Fruit fly (Drosophila melanogaster) whole organism, larva: ENCODE measurements around the gene CG14015.

Experiments used
- noc ChIP-seq: fragments of 200-800 bp; sonication (Bioruptor generic); optimal IDR thresholded peaks from 3 replicates; lab custom pipeline; 2019; ENCODE audit warnings: missing biosample characterization, mild to moderate bottlenecking, missing genetic modification characterization, moderate library complexity

Gene CG14015

DNA sequence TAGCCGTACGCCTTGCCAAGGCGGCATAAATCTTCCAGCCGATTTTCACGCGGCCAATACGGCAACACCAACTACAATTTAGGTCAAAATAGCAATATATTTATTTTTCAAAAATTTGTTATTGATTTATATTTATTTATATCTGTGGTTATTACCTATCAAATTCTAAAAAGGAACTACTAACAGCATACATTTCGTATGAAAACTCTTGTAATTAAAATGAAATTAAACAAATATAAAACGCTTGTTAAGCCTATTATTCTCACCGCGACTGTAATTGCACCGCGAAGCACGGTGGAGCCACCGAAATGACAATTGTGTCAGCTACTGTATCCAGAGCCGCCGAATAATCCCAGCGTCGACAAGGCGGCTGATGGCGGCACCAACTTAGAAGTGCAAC is 39.5 kb downstream of the CG14015 start:
- TF ChIP-seq noc = no peak

DNA sequence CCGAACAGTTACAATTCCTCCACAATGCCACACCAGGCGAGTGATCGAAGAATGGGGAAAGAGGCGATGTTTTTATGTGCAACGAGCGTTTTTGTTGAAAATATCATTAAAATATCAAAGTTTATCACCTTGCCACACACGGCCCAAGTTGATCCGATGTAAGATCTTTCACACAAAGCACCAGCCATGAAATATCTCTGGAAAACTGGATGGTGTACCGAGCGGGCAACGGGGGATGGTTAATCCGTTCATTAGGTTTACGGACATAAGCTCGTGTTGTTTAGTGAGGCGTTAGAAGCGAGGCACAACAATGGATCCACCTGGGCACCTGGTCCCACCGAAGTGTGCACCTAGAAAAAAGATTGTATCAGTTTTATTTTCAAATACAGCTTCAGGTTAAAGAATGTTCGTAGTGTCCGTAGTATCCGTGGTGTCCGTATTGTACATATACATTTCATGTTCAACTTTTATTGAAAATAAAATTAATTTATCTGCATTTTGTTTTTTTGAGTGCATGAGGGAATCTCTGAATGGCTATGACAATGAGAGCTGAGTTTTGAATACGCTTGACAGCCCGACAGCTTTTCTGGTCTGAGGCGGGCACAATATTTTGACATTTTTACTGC is 42.4 kb downstream of the CG14015 start:
- no peak for TF ChIP-seq noc

DNA sequence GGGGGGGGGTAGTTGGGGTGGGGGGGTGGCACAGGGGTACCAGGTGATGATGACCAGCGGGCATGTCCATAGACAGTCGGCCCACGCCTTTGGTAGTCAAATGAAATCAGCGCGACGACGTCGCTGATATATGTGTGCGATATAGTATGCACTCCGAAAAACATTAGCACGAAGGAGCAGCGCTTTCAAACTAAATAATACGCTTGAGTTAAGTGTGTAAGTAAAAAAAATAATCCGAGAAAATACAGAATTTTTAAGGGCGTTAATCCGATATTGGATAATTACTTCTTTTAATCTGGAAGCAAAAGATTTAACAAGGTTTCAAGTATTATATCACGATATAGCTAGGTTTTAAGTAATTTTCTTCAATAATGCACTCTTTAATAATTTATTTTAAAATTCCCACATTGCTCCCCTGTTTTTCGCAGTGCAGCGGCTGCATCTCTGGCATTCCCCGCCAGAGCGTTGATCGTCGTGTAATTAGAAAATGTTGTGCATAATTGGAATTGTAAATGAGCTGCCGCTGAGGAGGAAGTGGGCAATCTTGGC is 44.1 kb downstream of the CG14015 start:
- no peak for TF ChIP-seq noc

DNA sequence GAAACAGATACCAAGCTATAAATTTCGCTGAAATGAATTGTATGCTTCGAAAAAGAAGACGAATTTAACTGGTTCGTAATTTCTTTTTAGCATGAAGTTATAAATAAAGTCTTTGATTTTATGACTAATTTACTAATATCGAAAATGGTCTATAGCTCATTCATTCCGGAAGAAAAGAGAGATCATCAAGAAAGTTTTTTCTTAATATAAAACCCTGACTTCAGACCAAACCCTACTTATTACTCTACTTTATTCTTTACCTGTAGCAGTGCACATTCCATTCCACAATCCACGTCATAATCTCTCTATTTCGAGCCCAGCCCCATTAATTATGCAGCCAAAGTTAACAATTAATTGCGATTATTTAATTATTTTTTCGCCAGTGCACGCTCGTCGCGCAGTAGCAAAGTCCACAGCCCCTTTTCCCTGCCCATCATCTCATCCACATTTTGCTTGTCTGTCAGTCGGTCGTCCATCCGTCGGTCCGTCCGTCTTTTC is 45.0 kb downstream of the CG14015 start:
- no peak for TF ChIP-seq noc

DNA sequence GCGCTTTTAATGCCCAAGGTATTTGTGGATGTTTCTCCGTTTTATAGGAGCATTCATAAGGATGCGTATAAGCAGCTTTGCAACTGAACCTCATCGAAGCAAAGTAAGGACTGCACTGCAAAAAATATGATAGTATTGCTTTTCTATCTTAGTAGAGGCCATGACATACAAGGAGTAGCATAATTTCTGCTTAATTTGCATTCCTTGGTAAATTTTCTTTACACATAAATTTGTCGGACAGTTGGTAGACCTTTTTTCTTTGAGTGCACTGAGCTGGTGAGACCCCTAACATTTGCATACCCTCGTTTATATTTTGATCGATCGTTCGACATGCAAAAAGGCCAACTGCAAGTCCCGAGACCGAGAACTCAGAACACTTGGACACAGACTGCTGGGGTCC is 46.1 kb downstream of the CG14015 start:
- no peak for TF ChIP-seq noc

DNA sequence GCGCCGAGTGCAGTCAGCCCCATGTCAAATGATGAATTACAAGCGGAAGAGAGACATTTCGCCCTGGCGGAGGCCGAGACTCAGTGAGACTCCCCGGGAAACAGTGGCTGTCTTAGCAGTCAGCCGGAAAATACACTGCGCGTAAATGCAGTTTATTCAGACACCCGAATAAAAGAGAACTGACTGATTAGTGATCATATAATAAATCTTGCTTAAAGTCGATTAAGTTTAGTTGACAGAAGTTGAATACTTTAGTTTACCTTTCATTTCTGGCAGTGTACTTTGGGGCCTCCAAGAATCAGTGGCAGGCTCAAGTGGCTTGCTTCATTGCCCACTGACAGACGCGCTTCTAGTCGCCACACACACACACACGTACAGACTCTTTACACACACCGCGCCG is 47.8 kb downstream of the CG14015 start:
- TF ChIP-seq noc = no peak

DNA sequence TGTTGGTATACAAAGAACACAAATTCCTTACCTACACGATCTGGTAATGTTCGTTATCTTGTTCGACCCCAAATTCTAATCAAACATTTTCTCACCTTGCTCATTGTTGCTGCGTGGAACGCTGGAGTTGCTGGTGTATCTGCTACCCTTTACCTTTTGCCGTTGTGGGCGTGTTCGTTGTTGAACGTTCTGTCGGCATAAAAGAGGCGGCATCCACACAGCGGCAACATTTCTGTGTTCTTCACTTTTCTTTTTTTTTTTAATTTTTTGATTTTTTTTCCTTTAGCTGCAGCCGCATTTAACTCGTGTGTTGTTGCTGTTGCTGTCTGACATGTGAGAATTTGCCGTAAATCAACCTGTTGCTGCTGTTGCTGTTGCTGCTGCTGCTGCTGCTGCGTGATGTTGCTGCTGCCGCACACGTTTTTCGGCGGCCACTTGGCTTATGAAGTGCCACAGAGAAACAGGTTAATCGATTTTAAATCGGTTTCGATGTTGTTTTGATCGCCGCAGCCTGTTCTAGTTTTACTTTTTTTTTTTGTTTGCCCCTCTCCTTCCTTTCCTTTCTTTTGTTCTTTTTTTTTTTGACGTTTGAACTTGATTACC is 49.1 kb downstream of the CG14015 start:
- no peak for TF ChIP-seq noc

DNA sequence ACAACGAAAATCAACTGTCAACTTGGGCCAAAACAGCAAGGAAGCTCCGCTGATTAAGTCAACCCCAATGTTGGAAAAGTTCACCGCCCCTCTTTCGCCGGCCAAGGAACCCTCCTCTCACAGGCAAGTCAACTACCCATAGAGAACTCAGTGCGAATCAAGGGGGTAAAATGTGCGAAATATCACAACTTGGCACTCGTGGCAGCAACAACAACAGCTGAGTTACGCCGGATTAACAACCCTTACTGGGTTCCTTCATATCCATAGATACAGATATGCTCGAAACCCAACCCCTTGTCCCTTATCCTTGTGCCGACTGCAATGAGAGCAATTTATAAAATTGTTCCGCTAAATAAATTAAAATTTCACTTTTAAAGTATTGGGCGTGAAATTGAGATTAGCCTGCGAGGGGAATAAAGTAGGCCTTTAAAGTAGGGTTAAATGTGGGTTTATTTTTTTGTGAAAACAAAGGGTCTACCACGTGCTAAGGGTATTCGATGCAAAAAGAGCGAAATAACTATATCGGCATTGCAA is 49.8 kb downstream of the CG14015 start:
- TF ChIP-seq noc = no peak
